Worm (Caenorhabditis elegans): ENCODE results near the gene ivns-1.

Gene ivns-1

ce11 chrX:12664987-12665451 lies 30.9 kb upstream of the ivns-1 start (continued):
- peak; percentile 60 for TF ChIP-seq nhr-28 (tag; optimal IDR thresholded peaks at IDR 0.05)

DNA sequence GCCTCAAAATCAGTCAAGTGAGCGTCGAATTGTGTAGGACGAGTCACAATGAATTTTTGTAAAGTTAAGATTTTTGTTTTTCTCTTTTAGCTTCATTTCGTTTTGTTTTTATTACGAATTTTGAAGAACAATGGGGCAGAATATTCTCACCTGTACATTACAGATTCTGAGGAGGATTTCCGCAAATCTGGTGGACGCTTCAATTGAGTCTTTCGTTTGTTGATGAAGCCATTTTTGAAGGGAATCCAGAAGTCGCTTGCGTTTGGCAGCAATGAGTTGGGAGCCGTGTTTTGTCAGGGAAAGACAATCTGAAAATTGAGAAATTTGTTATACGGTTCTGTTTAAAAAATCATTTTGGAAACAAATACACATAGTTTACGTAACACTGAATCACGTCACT lies 30.3 kb upstream of the ivns-1 start:
- TF ChIP-seq ham-2 (GFP tag; optimal IDR thresholded peaks at IDR 0.05) = no peak
- TF ChIP-seq snpc-4 (tag; optimal IDR thresholded peaks at IDR 0.05) = no peak
- no peak for TF ChIP-seq pha-4 (tag; optimal IDR thresholded peaks at IDR 0.05)
- no peak for TF ChIP-seq ztf-11 (tag; optimal IDR thresholded peaks at IDR 0.05)
- no peak for TF ChIP-seq unc-62 (GFP tag; optimal IDR thresholded peaks at IDR 0.05)
- TF ChIP-seq M03D4.4 (tag; optimal IDR thresholded peaks at IDR 0.05) = no peak
- TF ChIP-seq nhr-2 (tag; optimal IDR thresholded peaks at IDR 0.05) = no peak
- no peak for TF ChIP-seq nhr-12 (tag; optimal IDR thresholded peaks at IDR 0.05)
- TF ChIP-seq nhr-237 (tag; optimal IDR thresholded peaks at IDR 0.05) = no peak

ce11 chrX:12663537-12663936 lies 29.4 kb upstream of the ivns-1 start, which contains the start of gene nlp-76:
nlp-76 (minus strand) TSS chrX:12663903.
- TF ChIP-seq blmp-1 (tag; optimal IDR thresholded peaks at IDR 0.05) (no peak), ces-1 (GFP tag; optimal IDR thresholded peaks at IDR 0.05) (peak; percentile 53), mab-5 (tag; optimal IDR thresholded peaks at IDR 0.05) (no peak), ham-2 (GFP tag; optimal IDR thresholded peaks at IDR 0.05) (no peak), ceh-83 (GFP tag; optimal IDR thresholded peaks at IDR 0.05) (no peak)

DNA sequence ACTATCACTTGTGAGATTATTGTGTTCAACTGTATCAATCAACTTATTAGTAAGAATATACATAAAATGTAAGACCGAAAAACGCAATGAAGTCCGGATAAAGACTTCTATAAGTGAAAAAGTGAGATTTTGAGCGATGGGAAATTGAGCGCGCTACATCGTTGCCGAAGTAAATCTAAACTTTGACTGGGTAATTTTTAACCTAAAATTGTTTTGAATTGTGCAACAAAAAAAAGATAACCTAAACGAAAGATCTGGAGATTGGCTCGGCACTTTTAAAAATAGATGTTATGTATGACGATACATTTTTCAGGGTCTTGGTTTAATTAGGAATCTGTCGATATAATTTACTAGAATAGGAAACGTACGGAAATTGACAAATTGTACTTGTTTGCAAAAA lies 29.0 kb upstream of the ivns-1 start:
- TF ChIP-seq nhr-76 (tag; optimal IDR thresholded peaks at IDR 0.05) (no peak), mab-5 (tag; optimal IDR thresholded peaks at IDR 0.05) (no peak), ham-2 (GFP tag; optimal IDR thresholded peaks at IDR 0.05) (no peak), sem-2 (GFP tag; optimal IDR thresholded peaks at IDR 0.05) (no peak), lin-13 (tag; optimal IDR thresholded peaks at IDR 0.05) (no peak)

ce11 chrX:12661091-12661526 lies 27.0 kb upstream of the ivns-1 start:
- TF ChIP-seq flh-1 (GFP tag; optimal IDR thresholded peaks at IDR 0.05) = peak; percentile 74
- TF ChIP-seq unc-39 (tag; optimal IDR thresholded peaks at IDR 0.05) = no peak
- peak; percentile 2 for TF ChIP-seq ces-1 (GFP tag; optimal IDR thresholded peaks at IDR 0.05)
- peak; percentile 88 for TF ChIP-seq M03D4.4 (tag; optimal IDR thresholded peaks at IDR 0.05)
- peak; percentile 82 for TF ChIP-seq sem-2 (GFP tag; optimal IDR thresholded peaks at IDR 0.05)
- TF ChIP-seq nhr-237 (tag; optimal IDR thresholded peaks at IDR 0.05) = no peak
- TF ChIP-seq ceh-39 (tag; optimal IDR thresholded peaks at IDR 0.05) = no peak
- peak; percentile 83 for TF ChIP-seq ham-2 (GFP tag; optimal IDR thresholded peaks at IDR 0.05)
- peak; percentile 18 for TF ChIP-seq nhr-28 (tag; optimal IDR thresholded peaks at IDR 0.05)
- TF ChIP-seq tbx-8 (GFP tag; optimal IDR thresholded peaks at IDR 0.05) = peak; percentile 77
- TF ChIP-seq sptf-1 (tag; optimal IDR thresholded peaks at IDR 0.05) = peak; percentile 92
- peak; percentile 83 for TF ChIP-seq unc-120 (tag; optimal IDR thresholded peaks at IDR 0.05; ENCODE audit: poor library complexity, severe bottlenecking)
- peak; percentile 90 for TF ChIP-seq ceh-83 (GFP tag; optimal IDR thresholded peaks at IDR 0.05)
- peak; percentile 81 for TF ChIP-seq ceh-43 (GFP tag; optimal IDR thresholded peaks at IDR 0.05)
- TF ChIP-seq ztf-11 (tag; optimal IDR thresholded peaks at IDR 0.05) = no peak
- TF ChIP-seq drap-1 (GFP tag; optimal IDR thresholded peaks at IDR 0.05) = peak; percentile 91
- TF ChIP-seq mep-1 (tag; optimal IDR thresholded peaks at IDR 0.05) = peak; percentile 34
- peak; percentile 92 for TF ChIP-seq mls-2 (tag; optimal IDR thresholded peaks at IDR 0.05)
- peak; percentile 18 for TF ChIP-seq lin-13 (tag; optimal IDR thresholded peaks at IDR 0.05)
- TF ChIP-seq cnd-1 (tag; optimal IDR thresholded peaks at IDR 0.05) = peak; percentile 89
- no peak for TF ChIP-seq elt-3 (tag; optimal IDR thresholded peaks at IDR 0.05)
- TF ChIP-seq lin-32 (GFP tag; optimal IDR thresholded peaks at IDR 0.05) = peak; percentile 62
- peak; percentile 53 for TF ChIP-seq pha-4 (tag; optimal IDR thresholded peaks at IDR 0.05)
- no peak for TF ChIP-seq mab-5 (tag; optimal IDR thresholded peaks at IDR 0.05)
- TF ChIP-seq bed-3 (GFP tag; optimal IDR thresholded peaks at IDR 0.05) = peak; percentile 76

DNA sequence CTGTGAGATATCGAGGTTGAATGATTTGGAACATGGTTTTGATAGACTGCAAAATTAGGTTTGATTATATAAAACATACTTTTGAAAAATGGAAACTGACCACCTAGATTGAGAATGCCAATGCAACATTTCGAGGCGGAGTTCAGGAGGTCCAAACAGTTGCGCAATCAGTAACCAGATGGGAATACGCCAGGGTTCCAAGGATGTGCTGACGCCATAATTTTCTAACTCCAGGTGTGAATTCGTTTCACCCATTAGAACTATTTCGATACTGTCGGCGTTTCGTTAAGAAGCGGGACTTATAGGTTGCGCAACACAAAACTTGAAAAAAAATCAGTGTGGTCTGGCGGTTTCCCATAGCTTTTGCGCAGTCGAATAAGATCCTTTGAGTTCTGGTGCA lies 25.7 kb upstream of the ivns-1 start, which contains the start of gene C02B4.3:
C02B4.3 (minus strand) TSS at position 34 of the 400 bp plus-strand sequence.
- TF ChIP-seq zip-8 (tag; optimal IDR thresholded peaks at IDR 0.05) = peak; percentile 94
- TF ChIP-seq mab-5 (tag; optimal IDR thresholded peaks at IDR 0.05) = no peak
- no peak for TF ChIP-seq M03D4.4 (tag; optimal IDR thresholded peaks at IDR 0.05)
